Fruit fly (Drosophila melanogaster) whole organism, embryonic: ENCODE results near the gene GstD4.

Experiments used
- Ada2b ChIP-seq: fragments of 200-800 bp; sonication (Bioruptor generic); IDR thresholded peaks from 2 replicates; pipeline ENCODE4 v1.3.6; 2022; ENCODE audit warnings: missing biosample characterization, missing genetic modification characterization
- Bgb ChIP-seq: fragments of 200-800 bp; sonication (Bioruptor generic); IDR thresholded peaks from 2 replicates; pipeline ENCODE4 v1.3.6; 2022; ENCODE audit warnings: missing biosample characterization, missing genetic modification characterization; ENCODE audit not compliant: partially characterized antibody
- CG10321 ChIP-seq: fragments of 200-800 bp; sonication (Bioruptor generic); IDR thresholded peaks from 2 replicates; pipeline ENCODE4 v1.3.6; 2022; ENCODE audit warnings: missing biosample characterization, missing genetic modification characterization
- CG10366 ChIP-seq: fragments of 200-800 bp; sonication (Bioruptor generic); IDR thresholded peaks from 2 replicates; pipeline ENCODE4 v1.3.6; 2022; ENCODE audit warnings: missing biosample characterization, missing genetic modification characterization
- CG10431 ChIP-seq: fragments of 200-800 bp; sonication (Bioruptor generic); optimal IDR thresholded peaks from 3 replicates; lab custom pipeline; 2018; ENCODE audit warnings: missing biosample characterization, mild to moderate bottlenecking, missing genetic modification characterization
- CG10654 ChIP-seq: fragments of 200-800 bp; sonication (Bioruptor generic); optimal IDR thresholded peaks from 2 replicates; lab custom pipeline; 2016; ENCODE audit warnings: missing biosample characterization, missing genetic modification characterization
- CG11247 ChIP-seq: fragments of 200-800 bp; sonication (Bioruptor generic); IDR thresholded peaks from 2 replicates; pipeline ENCODE4 v1.3.6; 2022; ENCODE audit warnings: missing biosample characterization, missing genetic modification characterization
- CG11456 ChIP-seq: fragments of 200-800 bp; sonication (Bioruptor generic); IDR thresholded peaks from 3 replicates; pipeline ENCODE4 v1.3.6; 2022; ENCODE audit warnings: missing biosample characterization, missing genetic modification characterization
- CG12071 ChIP-seq: fragments of 200-800 bp; sonication (Bioruptor generic); optimal IDR thresholded peaks from 3 replicates; lab custom pipeline; 2018; ENCODE audit warnings: missing biosample characterization, mild to moderate bottlenecking, missing genetic modification characterization
- CG12104 ChIP-seq: fragments of 200-800 bp; sonication (Bioruptor generic); optimal IDR thresholded peaks from 3 replicates; lab custom pipeline; 2016; ENCODE audit warnings: missing biosample characterization, missing genetic modification characterization
- CG12219 ChIP-seq: fragments of 200-800 bp; sonication (Bioruptor generic); optimal IDR thresholded peaks from 3 replicates; lab custom pipeline; 2018; ENCODE audit warnings: missing biosample characterization, mild to moderate bottlenecking, missing genetic modification characterization
- CG14014 ChIP-seq: fragments of 200-800 bp; sonication (Bioruptor generic); IDR thresholded peaks from 2 replicates; pipeline ENCODE4 v1.3.6; 2022; ENCODE audit warnings: missing biosample characterization, missing genetic modification characterization
- CG17568 ChIP-seq: fragments of 200-800 bp; sonication (Bioruptor generic); optimal IDR thresholded peaks from 2 replicates; lab custom pipeline; 2018; ENCODE audit warnings: missing biosample characterization, mild to moderate bottlenecking, missing genetic modification characterization, moderate library complexity
- CG2116 ChIP-seq: fragments of 200-800 bp; sonication (Bioruptor generic); optimal IDR thresholded peaks from 3 replicates; lab custom pipeline; 2018; ENCODE audit warnings: missing biosample characterization, mild to moderate bottlenecking, missing genetic modification characterization
- CG2875 ChIP-seq: fragments of 200-800 bp; sonication (Bioruptor generic); optimal IDR thresholded peaks from 2 replicates; lab custom pipeline; 2017; ENCODE audit warnings: missing biosample characterization, mild to moderate bottlenecking, missing genetic modification characterization, missing genetic modification reagents
- CG3065 ChIP-seq: fragments of 200-800 bp; sonication (Bioruptor generic); optimal IDR thresholded peaks from 2 replicates; lab custom pipeline; 2016; ENCODE audit warnings: missing biosample characterization, missing genetic modification characterization
- CG31365 ChIP-seq: fragments of 200-800 bp; sonication (Bioruptor generic); optimal IDR thresholded peaks from 2 replicates; lab custom pipeline; 2018; ENCODE audit warnings: missing biosample characterization, mild to moderate bottlenecking, missing genetic modification characterization
- CG32767 ChIP-seq: fragments of 200-800 bp; sonication (Bioruptor generic); IDR thresholded peaks from 2 replicates; pipeline ENCODE4 v1.3.6; 2022; ENCODE audit warnings: missing biosample characterization, missing genetic modification characterization
- CG4404 ChIP-seq: fragments of 200-800 bp; sonication (Bioruptor generic); IDR thresholded peaks from 2 replicates; pipeline ENCODE4 v1.3.6; 2022; ENCODE audit warnings: missing biosample characterization, missing genetic modification characterization
- CG4730 ChIP-seq: fragments of 200-800 bp; sonication (Bioruptor generic); IDR thresholded peaks from 2 replicates; pipeline ENCODE4 v1.3.6; 2022; ENCODE audit warnings: missing biosample characterization, missing genetic modification characterization
- CG7987 ChIP-seq: fragments of 200-800 bp; sonication (Bioruptor generic); optimal IDR thresholded peaks from 2 replicates; lab custom pipeline; 2018; ENCODE audit warnings: missing biosample characterization, mild to moderate bottlenecking, missing genetic modification characterization, moderate library complexity
- CG8290 ChIP-seq, 3 experiments: fragments of 200-800 bp; sonication (Bioruptor generic); optimal IDR thresholded peaks; 2 replicates each; lab custom pipeline; 2016 to 2019; ENCODE audit warnings: missing biosample characterization in 3 of 3, missing genetic modification characterization in 3 of 3, mild to moderate bottlenecking in 2 of 3, moderate library complexity in 1 of 3
- D19A ChIP-seq: fragments of 200-800 bp; optimal IDR thresholded peaks from 3 replicates; lab custom pipeline; 2019; ENCODE audit warnings: missing biosample characterization, mild to moderate bottlenecking, missing genetic modification characterization, moderate library complexity
- D19B ChIP-seq: fragments of 200-800 bp; sonication (Bioruptor generic); optimal IDR thresholded peaks from 2 replicates; lab custom pipeline; 2017; ENCODE audit warnings: missing biosample characterization, mild to moderate bottlenecking, missing genetic modification characterization
- Dbx ChIP-seq: fragments of 200-800 bp; sonication (Bioruptor generic); IDR thresholded peaks from 3 replicates; pipeline ENCODE4 v1.3.6; 2022; ENCODE audit warnings: missing biosample characterization, missing genetic modification characterization
- Deaf1 ChIP-seq: fragments of 200-800 bp; optimal IDR thresholded peaks from 3 replicates; lab custom pipeline; 2019; ENCODE audit warnings: missing biosample characterization, mild to moderate bottlenecking, missing genetic modification characterization, moderate library complexity
- Doc2 ChIP-seq: fragments of 200-800 bp; sonication (Bioruptor generic); IDR thresholded peaks from 2 replicates; pipeline ENCODE4 v1.3.6; 2022; ENCODE audit warnings: missing biosample characterization, missing genetic modification characterization
- ERR ChIP-seq: fragments of 200-800 bp; sonication (Bioruptor generic); optimal IDR thresholded peaks from 2 replicates; lab custom pipeline; 2016; ENCODE audit warnings: missing biosample characterization, missing genetic modification characterization
- Hey ChIP-seq: fragments of 200-800 bp; sonication (Bioruptor generic); optimal IDR thresholded peaks from 3 replicates; lab custom pipeline; 2018; ENCODE audit warnings: missing biosample characterization, mild to moderate bottlenecking, missing genetic modification characterization
- Hr78 ChIP-seq, 2 experiments: fragments of 200-800 bp in 1 of 2; fragments of >200 bp in 1 of 2; sonication (Bioruptor generic) in 1 of 2; optimal IDR thresholded peaks; 2 replicates each; lab custom pipeline; 2017 to 2019; ENCODE audit warnings: missing biosample characterization in 2 of 2, missing genetic modification characterization in 2 of 2, mild to moderate bottlenecking in 1 of 2, moderate library complexity in 1 of 2
- Hsf ChIP-seq: fragments of 200-800 bp; sonication (Bioruptor generic); optimal IDR thresholded peaks from 3 replicates; lab custom pipeline; 2016; ENCODE audit warnings: missing biosample characterization, missing genetic modification characterization
- Kr ChIP-seq: fragments of 200-800 bp; sonication (Bioruptor generic); optimal IDR thresholded peaks from 2 replicates; lab custom pipeline; 2017; ENCODE audit warnings: missing biosample characterization, mild to moderate bottlenecking, missing genetic modification characterization
- Lhr ChIP-seq: fragments of 200-800 bp; sonication (Bioruptor generic); optimal IDR thresholded peaks from 3 replicates; lab custom pipeline; 2017; ENCODE audit warnings: mild to moderate bottlenecking, missing biosample characterization, missing genetic modification reagents, missing genetic modification characterization
- Meics ChIP-seq: fragments of 200-800 bp; sonication (Bioruptor generic); optimal IDR thresholded peaks from 2 replicates; lab custom pipeline; 2017; ENCODE audit warnings: missing biosample characterization, mild to moderate bottlenecking, missing genetic modification characterization
- Opbp ChIP-seq: fragments of 200-800 bp; sonication (Bioruptor generic); IDR thresholded peaks from 3 replicates; pipeline ENCODE4 v1.3.6; 2022; ENCODE audit warnings: missing biosample characterization, missing genetic modification characterization; ENCODE audit not compliant: partially characterized antibody
- TFAM ChIP-seq: fragments of 200-800 bp; sonication (Bioruptor generic); optimal IDR thresholded peaks from 2 replicates; lab custom pipeline; 2017; ENCODE audit warnings: missing biosample characterization, missing genetic modification characterization, inconsistent platforms
- Tbp ChIP-seq: fragments of >200 bp; optimal IDR thresholded peaks from 2 replicates; lab custom pipeline; 2018; ENCODE audit warnings: missing biosample characterization, missing genetic modification characterization
- YL-1 ChIP-seq: fragments of 200-800 bp; sonication (Bioruptor generic); optimal IDR thresholded peaks from 3 replicates; lab custom pipeline; 2017; ENCODE audit warnings: missing biosample characterization, mild to moderate bottlenecking, missing genetic modification characterization
- bigmax ChIP-seq: fragments of 200-800 bp; sonication (Bioruptor generic); optimal IDR thresholded peaks from 2 replicates; lab custom pipeline; 2018; ENCODE audit warnings: missing biosample characterization, mild to moderate bottlenecking, missing genetic modification characterization
- chif ChIP-seq, 2 experiments: fragments of 200-800 bp; sonication (Bioruptor generic); optimal IDR thresholded peaks; 3 replicates each; lab custom pipeline; 2016; ENCODE audit warnings: missing biosample characterization in 2 of 2, missing genetic modification characterization in 2 of 2
- fd64A ChIP-seq: fragments of 200-800 bp; sonication (Bioruptor generic); optimal IDR thresholded peaks from 3 replicates; lab custom pipeline; 2018; ENCODE audit warnings: missing biosample characterization, mild to moderate bottlenecking, missing genetic modification characterization
- fd96Cb ChIP-seq: fragments of 200-800 bp; sonication (Bioruptor generic); optimal IDR thresholded peaks from 2 replicates; lab custom pipeline; 2018; ENCODE audit warnings: missing biosample characterization, mild to moderate bottlenecking, missing genetic modification characterization, moderate library complexity
- fru ChIP-seq: fragments of >200 bp; optimal IDR thresholded peaks from 2 replicates; lab custom pipeline; 2017
- gce ChIP-seq: fragments of 200-800 bp; sonication (Bioruptor generic); IDR thresholded peaks from 3 replicates; pipeline ENCODE4 v1.3.6; 2022; ENCODE audit warnings: missing biosample characterization, missing genetic modification characterization
- hkb ChIP-seq, 2 experiments: fragments of 200-800 bp in 1 of 2; fragments of >200 bp in 1 of 2; sonication (Bioruptor generic) in 1 of 2; IDR thresholded peaks in 1 of 2; optimal IDR thresholded peaks in 1 of 2; 2 replicates each; pipeline versions ENCODE4 v1.3.6 to Lab custom; 2017 to 2022; ENCODE audit warnings: missing biosample characterization in 1 of 2, missing genetic modification characterization in 1 of 2
- jumu ChIP-seq: fragments of 200-800 bp; sonication (Bioruptor generic); optimal IDR thresholded peaks from 3 replicates; lab custom pipeline; 2016; ENCODE audit warnings: missing biosample characterization, missing genetic modification characterization
- nerfin-1 ChIP-seq: fragments of 200-800 bp; sonication (Bioruptor generic); optimal IDR thresholded peaks from 3 replicates; lab custom pipeline; 2019; ENCODE audit warnings: missing biosample characterization, mild to moderate bottlenecking, missing genetic modification characterization, moderate library complexity
- onecut ChIP-seq: fragments of 200-800 bp; sonication (Bioruptor generic); IDR thresholded peaks from 2 replicates; pipeline ENCODE4 v1.3.6; 2022; ENCODE audit warnings: missing biosample characterization, missing genetic modification characterization
- otp ChIP-seq: fragments of 200-800 bp; sonication (Bioruptor generic); IDR thresholded peaks from 3 replicates; pipeline ENCODE4, ENCODE4 v1.3.6; 2022; ENCODE audit warnings: missing biosample characterization, missing genetic modification characterization
- pb ChIP-seq: fragments of 200-800 bp; sonication (Bioruptor generic); optimal IDR thresholded peaks from 3 replicates; lab custom pipeline; 2016; ENCODE audit warnings: missing biosample characterization, missing genetic modification characterization
- shn ChIP-seq: fragments of 200-800 bp; sonication (Bioruptor generic); optimal IDR thresholded peaks from 3 replicates; lab custom pipeline; 2016; ENCODE audit warnings: missing biosample characterization, missing genetic modification characterization
- sisA ChIP-seq: fragments of 200-800 bp; sonication (Bioruptor generic); IDR thresholded peaks from 2 replicates; pipeline ENCODE4 v1.3.6; 2022; ENCODE audit warnings: missing biosample characterization, missing genetic modification characterization
- sug ChIP-seq: fragments of 200-800 bp; optimal IDR thresholded peaks from 2 replicates; lab custom pipeline; 2019; ENCODE audit warnings: missing biosample characterization, mild to moderate bottlenecking, missing genetic modification characterization, moderate library complexity
- yki ChIP-seq: fragments of >200 bp; optimal IDR thresholded peaks from 3 replicates; lab custom pipeline; 2018

GstD4 gene

dm6 chr3R:12329827-12330226 is 44.1 kb upstream of the GstD4 start (continued):
- TF ChIP-seq CG12071 (GFP tag; lab: Kevin White, UChicago) (no peak), D19A (tag; lab: Kevin White, UChicago) (no peak), Lhr (GFP tag; lab: Kevin White, UChicago) (no peak), Hey (tag; lab: Kevin White, UChicago) (peak; percentile 85), Opbp (no peak), CG11247 (no peak), ERR (GFP tag; lab: Kevin White, UChicago) (no peak), CG7987 (GFP tag; lab: Kevin White, UChicago) (no peak), otp (no peak), CG10431 (GFP tag; lab: Kevin White, UChicago) (no peak), chif (GFP tag; optimal IDR thresholded peaks at IDR 0.05; lab: Kevin White, UChicago) (no peak), hkb (optimal IDR thresholded peaks at IDR 0.05; lab: Kevin White, UChicago) (no peak), hkb (GFP tag; IDR thresholded peaks at IDR 0.05; lab: Robert Waterston, UW) (no peak), CG14014 (GFP tag; lab: Robert Waterston, UW) (no peak), YL-1 (GFP tag; lab: Kevin White, UChicago) (no peak), CG2116 (GFP tag; lab: Kevin White, UChicago) (no peak), shn (GFP tag; lab: Kevin White, UChicago) (no peak), Deaf1 (tag; lab: Kevin White, UChicago) (peak; percentile 43), onecut (no peak), Hsf (no peak), sisA (no peak), D19B (GFP tag; lab: Kevin White, UChicago) (no peak), Meics (GFP tag; lab: Kevin White, UChicago) (no peak), CG3065 (no peak), CG12219 (GFP tag; lab: Kevin White, UChicago) (no peak), Hr78 (GFP tag; optimal IDR thresholded peaks at IDR 0.05; lab: Kevin White, UChicago) (no peak), TFAM (GFP tag; lab: Kevin White, UChicago) (no peak), CG8290 (GFP tag; optimal IDR thresholded peaks at IDR 0.05; lab: Kevin White, UChicago) (no peak), CG8290 (tag; optimal IDR thresholded peaks at IDR 0.05; lab: Kevin White, UChicago) (no peak), CG31365 (tag; lab: Kevin White, UChicago) (no peak), CG4404 (GFP tag; lab: Robert Waterston, UW) (no peak), nerfin-1 (tag; lab: Kevin White, UChicago) (peak; percentile 59), CG10366 (no peak), yki (lab: Kevin White, UChicago) (no peak), fd64A (no peak), Bgb (GFP tag; lab: Robert Waterston, UW) (peak; percentile 14; the same call in 1 of the 2 replicates), CG17568 (no peak), bigmax (GFP tag; lab: Kevin White, UChicago) (no peak), Kr (GFP tag; lab: Kevin White, UChicago) (no peak), Dbx (GFP tag; lab: Robert Waterston, UW) (no peak), CG4730 (no peak), fru (lab: Kevin White, UChicago) (no peak)

- TF ChIP-seq sug, result no peak
- TF ChIP-seq CG2875 (GFP tag; lab: Kevin White, UChicago), result no peak
- no peak for TF ChIP-seq CG10654 (GFP tag; lab: Kevin White, UChicago)
- TF ChIP-seq fd96Cb (tag; lab: Kevin White, UChicago), result no peak
- no peak for TF ChIP-seq CG11456 (GFP tag; lab: Robert Waterston, UW)
- no peak for TF ChIP-seq CG12104 (GFP tag; lab: Kevin White, UChicago)
- no peak for TF ChIP-seq CG32767 (GFP tag; lab: Robert Waterston, UW)
- no peak for TF ChIP-seq Tbp (GFP tag; lab: Kevin White, UChicago)
- no peak for TF ChIP-seq gce (GFP tag; lab: Robert Waterston, UW)
- no peak for TF ChIP-seq Ada2b (GFP tag; lab: Robert Waterston, UW)
- TF ChIP-seq Doc2 (GFP tag; lab: Robert Waterston, UW), result no peak
- TF ChIP-seq CG10321 (GFP tag; lab: Robert Waterston, UW), result no peak
- TF ChIP-seq pb (GFP tag; lab: Kevin White, UChicago), result no peak
- TF ChIP-seq jumu (GFP tag; lab: Kevin White, UChicago), result no peak
Observed at dm6 chr3R:12341374-12341773, 32.5 kb upstream of the GstD4 start, which contains the start of gene Sgsf. Sgsf (plus strand) TSS chr3R:12341674.
